Worm (Caenorhabditis elegans) whole organism, late embryonic: ENCODE results near the gene F01F1.11.

Experiments
- C08G9.2 ChIP-seq: sonication (generic microtip); optimal IDR thresholded peaks from 2 replicates; lab custom pipeline; 2016; ENCODE audit warnings: mild to moderate bottlenecking, missing genetic modification characterization, moderate library complexity, missing compliant biosample characterization
- F13H6.1 ChIP-seq: sonication (generic microtip); optimal IDR thresholded peaks from 2 replicates; lab custom pipeline; 2016; ENCODE audit warnings: missing genetic modification characterization, missing compliant biosample characterization
- K02D7.2 ChIP-seq: sonication (generic microtip); optimal IDR thresholded peaks from 2 replicates; lab custom pipeline; 2017; ENCODE audit warnings: mild to moderate bottlenecking, missing genetic modification characterization, missing compliant biosample characterization
- ceh-18 ChIP-seq: sonication (generic microtip); optimal IDR thresholded peaks from 2 replicates; lab custom pipeline; 2016; ENCODE audit warnings: missing genetic modification characterization, missing compliant biosample characterization
- ceh-19 ChIP-seq: fragments of 200-800 bp; sonication (Bioruptor generic); optimal IDR thresholded peaks from 2 replicates; lab custom pipeline; 2018; ENCODE audit warnings: mild to moderate bottlenecking, missing genetic modification characterization, missing compliant biosample characterization
- ceh-22 ChIP-seq: sonication (generic microtip); optimal IDR thresholded peaks from 2 replicates; lab custom pipeline; 2017; ENCODE audit warnings: missing biosample characterization, missing genetic modification characterization
- ceh-30 ChIP-seq: fragments of 150-350 bp; optimal IDR thresholded peaks from 2 replicates; lab custom pipeline; 2014; ENCODE audit warnings: missing biosample characterization, missing genetic modification characterization
- ceh-31 ChIP-seq: sonication (generic microtip); optimal IDR thresholded peaks from 2 replicates; lab custom pipeline; 2016; ENCODE audit warnings: missing genetic modification characterization, missing compliant biosample characterization
- ceh-34 ChIP-seq: sonication (generic microtip); optimal IDR thresholded peaks from 2 replicates; lab custom pipeline; 2016; ENCODE audit warnings: mild to moderate bottlenecking, missing genetic modification characterization, missing compliant biosample characterization
- ceh-45 ChIP-seq: fragments of 200-800 bp; sonication (Bioruptor generic); IDR thresholded peaks from 2 replicates; pipeline ENCODE4 v1.3.6; 2022; ENCODE audit warnings: missing genetic modification reagents, missing genetic modification characterization, missing compliant biosample characterization
- ceh-48 ChIP-seq: sonication (generic microtip); optimal IDR thresholded peaks from 2 replicates; lab custom pipeline; 2016; ENCODE audit warnings: missing genetic modification characterization, inconsistent platforms, missing compliant biosample characterization
- ceh-9 ChIP-seq: sonication (generic microtip); optimal IDR thresholded peaks from 2 replicates; lab custom pipeline; 2016; ENCODE audit warnings: mild to moderate bottlenecking, missing genetic modification characterization, inconsistent platforms, missing compliant biosample characterization
- dmd-4 ChIP-seq: sonication (generic microtip); optimal IDR thresholded peaks from 2 replicates; lab custom pipeline; 2016; ENCODE audit warnings: borderline replicate concordance, missing genetic modification characterization, missing compliant biosample characterization
- fax-1 ChIP-seq: sonication (generic microtip); optimal IDR thresholded peaks from 2 replicates; lab custom pipeline; 2016; ENCODE audit warnings: missing genotype, missing genetic modification characterization, missing compliant biosample characterization
- hlh-13 ChIP-seq: fragments of 200-800 bp; sonication (Bioruptor generic); optimal IDR thresholded peaks from 2 replicates; lab custom pipeline; 2018; ENCODE audit warnings: mild to moderate bottlenecking, missing genetic modification characterization, missing compliant biosample characterization
- hlh-30 ChIP-seq: sonication (generic microtip); optimal IDR thresholded peaks from 2 replicates; lab custom pipeline; 2017; ENCODE audit warnings: antibody characterized with exemption, missing genetic modification characterization, missing compliant biosample characterization; ENCODE audit not compliant: insufficient read depth
- hlh-6 ChIP-seq: sonication (generic microtip); optimal IDR thresholded peaks from 2 replicates; lab custom pipeline; 2016; ENCODE audit warnings: missing genotype, missing genetic modification characterization, missing compliant biosample characterization
- lin-11 ChIP-seq: fragments of 200-800 bp; sonication (Bioruptor generic); optimal IDR thresholded peaks from 2 replicates; lab custom pipeline; 2018; ENCODE audit warnings: mild to moderate bottlenecking, missing genetic modification characterization, missing compliant biosample characterization
- madf-2 ChIP-seq: sonication (generic microtip); optimal IDR thresholded peaks from 2 replicates; lab custom pipeline; 2017; ENCODE audit warnings: missing genetic modification characterization, missing compliant biosample characterization
- nhr-11 ChIP-seq: fragments of 150-350 bp; optimal IDR thresholded peaks from 2 replicates; lab custom pipeline; 2014; ENCODE audit warnings: missing biosample characterization, missing genetic modification characterization
- nhr-232 ChIP-seq: sonication (generic microtip); optimal IDR thresholded peaks from 2 replicates; lab custom pipeline; 2016; ENCODE audit warnings: missing genetic modification characterization, missing compliant biosample characterization
- odd-2 ChIP-seq: sonication (generic microtip); optimal IDR thresholded peaks from 2 replicates; lab custom pipeline; 2017; ENCODE audit warnings: antibody characterized with exemption, mild to moderate bottlenecking, missing genetic modification characterization, missing compliant biosample characterization
- pag-3 ChIP-seq: sonication (generic microtip); optimal IDR thresholded peaks from 2 replicates; lab custom pipeline; 2016; ENCODE audit warnings: missing compliant biosample characterization, missing genetic modification characterization, borderline replicate concordance
- pat-9 ChIP-seq: fragments of 200-800 bp; sonication (Bioruptor generic); optimal IDR thresholded peaks from 2 replicates; lab custom pipeline; 2018; ENCODE audit warnings: mild to moderate bottlenecking, missing genetic modification characterization, moderate library complexity, missing compliant biosample characterization
- pha-2 ChIP-seq: sonication (generic microtip); optimal IDR thresholded peaks from 2 replicates; lab custom pipeline; 2017; ENCODE audit warnings: mild to moderate bottlenecking, missing genetic modification characterization, missing compliant biosample characterization
- pqm-1 ChIP-seq: sonication (generic microtip); optimal IDR thresholded peaks from 2 replicates; lab custom pipeline; 2016; ENCODE audit warnings: missing genetic modification characterization, missing compliant biosample characterization
- ref-2 ChIP-seq: sonication (generic microtip); optimal IDR thresholded peaks from 2 replicates; lab custom pipeline; 2016; ENCODE audit warnings: missing genetic modification characterization, missing compliant biosample characterization
- sox-2 ChIP-seq: fragments of 200-800 bp; sonication (Bioruptor generic); IDR thresholded peaks from 2 replicates; pipeline ENCODE4 v1.3.6; 2022; ENCODE audit warnings: missing genetic modification reagents, missing genetic modification characterization, missing compliant biosample characterization
- sox-4 ChIP-seq: sonication (generic microtip); optimal IDR thresholded peaks from 2 replicates; lab custom pipeline; 2017; ENCODE audit warnings: mild to moderate bottlenecking, missing genetic modification characterization, inconsistent platforms, missing compliant biosample characterization
- unc-42 ChIP-seq: sonication (generic microtip); optimal IDR thresholded peaks from 2 replicates; lab custom pipeline; 2016; ENCODE audit warnings: missing genotype, missing genetic modification characterization, missing compliant biosample characterization
- unc-55 ChIP-seq: sonication (generic microtip); optimal IDR thresholded peaks from 2 replicates; lab custom pipeline; 2017; ENCODE audit warnings: missing biosample characterization, missing genetic modification reagents, missing genetic modification characterization
- zip-5 ChIP-seq: sonication (generic microtip); optimal IDR thresholded peaks from 2 replicates; lab custom pipeline; 2016; ENCODE audit warnings: missing genetic modification characterization, missing compliant biosample characterization
- ztf-16 ChIP-seq: sonication (generic microtip); optimal IDR thresholded peaks from 2 replicates; lab custom pipeline; 2017; ENCODE audit warnings: missing genetic modification characterization, missing compliant biosample characterization

Gene F01F1.11

ce11 chrIII:5902558-5902957 is 30.9 kb upstream of the F01F1.11 start:
- peak; percentile 80 for TF ChIP-seq unc-42 (tag; lab: Kevin White, UChicago)
- no peak for TF ChIP-seq zip-5 (tag; lab: Kevin White, UChicago)

ce11 chrIII:5900709-5901108 is 29.0 kb upstream of the F01F1.11 start:
- TF ChIP-seq ref-2 (no peak), K02D7.2 (no peak), sox-4 (tag; lab: Kevin White, UChicago) (no peak), fax-1 (tag; lab: Kevin White, UChicago) (no peak), ceh-22 (tag; lab: Kevin White, UChicago) (no peak), unc-55 (GFP tag; lab: Kevin White, UChicago) (peak; percentile 8), F13H6.1 (tag; lab: Kevin White, UChicago) (no peak), pag-3 (tag; lab: Kevin White, UChicago) (no peak), ceh-18 (tag; lab: Kevin White, UChicago) (no peak), hlh-30 (tag; lab: Kevin White, UChicago) (peak; percentile 39), madf-2 (tag; lab: Kevin White, UChicago) (no peak), ceh-34 (no peak)

ce11 chrIII:5898631-5899030 is 27.0 kb upstream of the F01F1.11 start:
- TF ChIP-seq ref-2 (no peak), ceh-9 (tag; lab: Kevin White, UChicago) (no peak), ceh-18 (tag; lab: Kevin White, UChicago) (peak; percentile 27)

ce11 chrIII:5897468-5897867 is 25.8 kb upstream of the F01F1.11 start:
- no peak for TF ChIP-seq ceh-31 (tag; lab: Kevin White, UChicago)
- no peak for TF ChIP-seq ztf-16 (tag; lab: Kevin White, UChicago)
- TF ChIP-seq dmd-4 (tag; lab: Kevin White, UChicago) = no peak
- TF ChIP-seq sox-2 (GFP tag; lab: Robert Waterston, UW) = no peak
- no peak for TF ChIP-seq pha-2 (tag; lab: Kevin White, UChicago)
- TF ChIP-seq ceh-9 (tag; lab: Kevin White, UChicago) = no peak
- no peak for TF ChIP-seq ceh-48 (tag; lab: Kevin White, UChicago)
- no peak for TF ChIP-seq ceh-18 (tag; lab: Kevin White, UChicago)
- no peak for TF ChIP-seq ref-2
- no peak for TF ChIP-seq ceh-30 (tag; lab: Kevin White, UChicago)
- TF ChIP-seq hlh-6 (tag; lab: Kevin White, UChicago) = no peak
- TF ChIP-seq nhr-232 = no peak
- no peak for TF ChIP-seq odd-2 (tag; lab: Kevin White, UChicago)
- TF ChIP-seq unc-55 (GFP tag; lab: Kevin White, UChicago) = no peak

- TF ChIP-seq C08G9.2 (tag; lab: Kevin White, UChicago) (no peak), sox-2 (GFP tag; lab: Robert Waterston, UW) (no peak), lin-11 (no peak), pat-9 (no peak), ceh-45 (GFP tag; lab: Robert Waterston, UW) (no peak), ceh-19 (no peak), pqm-1 (tag; lab: Kevin White, UChicago) (no peak), hlh-13 (GFP tag; lab: Kevin White, UChicago) (no peak)
Measured at ce11 chrIII:5895913-5896312, 24.2 kb upstream of the F01F1.11 start, which contains the start of gene pxl-1. TSS of gene pxl-1 (minus strand) at chrIII:5896013.

ce11 chrIII:5892909-5893308 is 21.2 kb upstream of the F01F1.11 start:
- TF ChIP-seq nhr-11 (tag; lab: Kevin White, UChicago) (no peak), ceh-18 (tag; lab: Kevin White, UChicago) (peak; percentile 15)
- TF ChIP-seq, all 69 proteins: peak for 1
